Fruit fly (Drosophila melanogaster) whole organism, wandering third instar larva: ENCODE data around the gene CG33281.

Source experiments
- Abd-B ChIP-seq: fragments of >200 bp; optimal IDR thresholded peaks from 2 replicates; lab custom pipeline; 2017; ENCODE audit warnings: missing biosample characterization, missing genetic modification characterization
- CG32264 ChIP-seq: fragments of 200-800 bp; sonication (Bioruptor generic); optimal IDR thresholded peaks from 2 replicates; lab custom pipeline; 2016; ENCODE audit warnings: missing biosample characterization, missing genetic modification characterization
- CG9705 ChIP-seq: fragments of 200-800 bp; sonication (Bioruptor generic); optimal IDR thresholded peaks from 2 replicates; lab custom pipeline; 2018; ENCODE audit warnings: missing biosample characterization, mild to moderate bottlenecking, missing genetic modification characterization
- CrebA ChIP-seq: fragments of 200-800 bp; sonication (Bioruptor generic); optimal IDR thresholded peaks from 2 replicates; lab custom pipeline; 2016; ENCODE audit warnings: missing biosample characterization, mild to moderate bottlenecking, missing genetic modification characterization, borderline replicate concordance
- Dfd ChIP-seq: fragments of >200 bp; optimal IDR thresholded peaks from 2 replicates; lab custom pipeline; 2017; ENCODE audit warnings: missing biosample characterization, missing genetic modification characterization
- Dif ChIP-seq: fragments of 200-275, 200-300 bp; sonication (Bioruptor generic); optimal IDR thresholded peaks from 2 replicates; lab custom pipeline; 2018; ENCODE audit warnings: missing biosample characterization, missing genetic modification characterization; ENCODE audit not compliant: partially characterized antibody
- GATAd ChIP-seq: sonication (Bioruptor generic); optimal IDR thresholded peaks from 2 replicates; lab custom pipeline; 2016; ENCODE audit warnings: missing biosample characterization, missing genetic modification characterization
- HLH106 ChIP-seq: fragments of 200-800 bp; optimal IDR thresholded peaks from 3 replicates; lab custom pipeline; 2019; ENCODE audit warnings: missing biosample characterization, mild to moderate bottlenecking, missing genetic modification characterization, moderate library complexity
- Hnf4 ChIP-seq: fragments of 200-800 bp; sonication (Bioruptor generic); optimal IDR thresholded peaks from 2 replicates; lab custom pipeline; 2016; ENCODE audit warnings: missing biosample characterization, mild to moderate bottlenecking, missing genetic modification characterization
- Hr78 ChIP-seq: fragments of >200 bp; optimal IDR thresholded peaks from 2 replicates; lab custom pipeline; 2017; ENCODE audit warnings: missing biosample characterization, missing genetic modification characterization
- Hr83 ChIP-seq: fragments of 200-300 bp; sonication (Bioruptor generic); optimal IDR thresholded peaks from 2 replicates; lab custom pipeline; 2016; ENCODE audit warnings: missing biosample characterization, mild to moderate bottlenecking, missing genetic modification characterization, moderate library complexity; ENCODE audit not compliant: poor library complexity, severe bottlenecking
- Jra ChIP-seq: sonication (Bioruptor generic); optimal IDR thresholded peaks from 2 replicates; lab custom pipeline; 2016; ENCODE audit warnings: missing biosample characterization, missing genetic modification characterization
- Mio ChIP-seq: sonication (Bioruptor generic); optimal IDR thresholded peaks from 2 replicates; lab custom pipeline; 2016; ENCODE audit warnings: missing biosample characterization, missing genetic modification characterization
- Myc ChIP-seq: fragments of >200 bp; optimal IDR thresholded peaks from 2 replicates; lab custom pipeline; 2017
- N ChIP-seq: fragments of >200 bp; optimal IDR thresholded peaks from 2 replicates; lab custom pipeline; 2018; ENCODE audit warnings: missing biosample characterization, missing external identifiers, missing genetic modification characterization
- OdsH ChIP-seq: fragments of 200-800 bp; sonication (Bioruptor generic); optimal IDR thresholded peaks from 2 replicates; lab custom pipeline; 2016; ENCODE audit warnings: missing biosample characterization, mild to moderate bottlenecking, missing genetic modification characterization
- Rel ChIP-seq, 2 experiments: fragments of 200-800 bp; sonication (Bioruptor generic) in 1 of 2; optimal IDR thresholded peaks; 2 replicates in 1 of 2; 3 replicates in 1 of 2; lab custom pipeline; 2016 to 2019; ENCODE audit warnings: mild to moderate bottlenecking in 2 of 2, missing biosample characterization in 2 of 2, missing genetic modification characterization in 2 of 2, moderate library complexity in 1 of 2
- Sp1 ChIP-seq: fragments of 200-800 bp; sonication (Bioruptor generic); optimal IDR thresholded peaks from 3 replicates; lab custom pipeline; 2019; ENCODE audit warnings: missing biosample characterization, mild to moderate bottlenecking, missing genetic modification characterization, moderate library complexity
- Vsx2 ChIP-seq: fragments of 200-300, 225-300 bp; sonication (Bioruptor generic); optimal IDR thresholded peaks from 2 replicates; lab custom pipeline; 2018; ENCODE audit warnings: missing biosample characterization, missing genetic modification characterization; ENCODE audit not compliant: partially characterized antibody
- br ChIP-seq: fragments of 200-800 bp; sonication (Bioruptor generic); optimal IDR thresholded peaks from 2 replicates; lab custom pipeline; 2016; ENCODE audit warnings: missing biosample characterization, missing genetic modification characterization
- brk ChIP-seq: fragments of 200-800 bp; sonication (Bioruptor generic); optimal IDR thresholded peaks from 2 replicates; lab custom pipeline; 2016; ENCODE audit warnings: missing biosample characterization, mild to moderate bottlenecking, missing genetic modification characterization
- dl ChIP-seq, 2 experiments: fragments of 175-275, 200-275 bp in 1 of 2; fragments of 200-275 bp in 1 of 2; sonication (Bioruptor generic); optimal IDR thresholded peaks; lab custom pipeline; 2018; ENCODE audit warnings: mild to moderate bottlenecking in 2 of 2, missing biosample characterization in 2 of 2, missing genetic modification characterization in 2 of 2, moderate library complexity in 2 of 2; ENCODE audit not compliant: partially characterized antibody in 2 of 2, insufficient read depth in 1 of 2
- dmrt93B ChIP-seq: fragments of 200-800 bp; sonication (Bioruptor generic); optimal IDR thresholded peaks from 2 replicates; lab custom pipeline; 2018; ENCODE audit warnings: missing biosample characterization, mild to moderate bottlenecking, missing genetic modification characterization
- dsf ChIP-seq: sonication (Bioruptor generic); optimal IDR thresholded peaks from 2 replicates; lab custom pipeline; 2016; ENCODE audit warnings: missing biosample characterization, missing genetic modification characterization, borderline replicate concordance
- ey ChIP-seq: fragments of 200-800 bp; sonication (Bioruptor generic); optimal IDR thresholded peaks from 2 replicates; lab custom pipeline; 2016; ENCODE audit warnings: missing biosample characterization, missing genetic modification characterization
- foxo ChIP-seq, 2 experiments: fragments of 200-800 bp; sonication (Bioruptor generic); optimal IDR thresholded peaks; 2 replicates in 1 of 2; 3 replicates in 1 of 2; lab custom pipeline; 2016 to 2017; ENCODE audit warnings: missing biosample characterization in 2 of 2, missing genetic modification characterization in 2 of 2
- fru ChIP-seq: fragments of 200-800 bp; sonication (Bioruptor generic); optimal IDR thresholded peaks from 3 replicates; lab custom pipeline; 2016; ENCODE audit warnings: missing biosample characterization, mild to moderate bottlenecking, missing genetic modification characterization
- h ChIP-seq: fragments of 200-800 bp; sonication (Bioruptor generic); optimal IDR thresholded peaks from 3 replicates; lab custom pipeline; 2016; ENCODE audit warnings: missing biosample characterization, mild to moderate bottlenecking, missing genetic modification characterization
- jim ChIP-seq: fragments of 175-275, 200-325 bp; sonication (Bioruptor generic); optimal IDR thresholded peaks from 2 replicates; lab custom pipeline; 2016; ENCODE audit warnings: missing biosample characterization, mild to moderate bottlenecking, missing genetic modification characterization
- lola ChIP-seq: fragments of >200 bp; optimal IDR thresholded peaks from 2 replicates; lab custom pipeline; 2017; ENCODE audit warnings: missing biosample characterization, missing genetic modification characterization
- pan ChIP-seq: fragments of >200 bp; optimal IDR thresholded peaks from 2 replicates; lab custom pipeline; 2017
- psq ChIP-seq: fragments of 200-800 bp; sonication (Bioruptor generic); optimal IDR thresholded peaks from 3 replicates; lab custom pipeline; 2017; ENCODE audit warnings: missing biosample characterization, mild to moderate bottlenecking, missing genetic modification characterization, moderate library complexity
- rgr ChIP-seq: fragments of 200-800 bp; sonication (Bioruptor generic); optimal IDR thresholded peaks from 3 replicates; lab custom pipeline; 2016; ENCODE audit warnings: missing biosample characterization, mild to moderate bottlenecking, missing genetic modification characterization
- sage ChIP-seq: fragments of 200-800 bp; sonication (Bioruptor generic); optimal IDR thresholded peaks from 2 replicates; lab custom pipeline; 2016; ENCODE audit warnings: missing biosample characterization, mild to moderate bottlenecking, missing genetic modification characterization
- sv ChIP-seq: fragments of 200-800 bp; sonication (Bioruptor generic); optimal IDR thresholded peaks from 3 replicates; lab custom pipeline; 2016; ENCODE audit warnings: missing biosample characterization, missing genetic modification characterization
- tai ChIP-seq: sonication (Bioruptor generic); optimal IDR thresholded peaks from 2 replicates; lab custom pipeline; 2016; ENCODE audit warnings: missing biosample characterization, missing genetic modification characterization
- usp ChIP-seq: fragments of >200 bp; optimal IDR thresholded peaks from 2 replicates; lab custom pipeline; 2017; ENCODE audit warnings: missing biosample characterization, missing genetic modification characterization
- woc ChIP-seq: sonication (Bioruptor generic); optimal IDR thresholded peaks from 2 replicates; lab custom pipeline; 2016; ENCODE audit warnings: missing biosample characterization, mild to moderate bottlenecking, missing genetic modification characterization

Gene CG33281

dm6 chr2L:3345763-3346482, 21.9 kb downstream of the CG33281 start:
- TF ChIP-seq foxo (GFP tag; optimal IDR thresholded peaks at IDR 0.05; lab: Kevin White, UChicago) (peak; percentile 51 to 91), jim (GFP tag; lab: Kevin White, UChicago) (no peak), h (peak; percentile 95), Rel (GFP tag; optimal IDR thresholded peaks at IDR 0.05; lab: Kevin White, UChicago) (peak; percentile 75), Rel (tag; optimal IDR thresholded peaks at IDR 0.05; lab: Kevin White, UChicago) (peak; percentile 41), CG32264 (GFP tag; lab: Kevin White, UChicago) (peak; percentile 85), sage (GFP tag; lab: Kevin White, UChicago) (peak; percentile 89), N (GFP tag; lab: Kevin White, UChicago) (no peak), tai (peak; percentile 79), br (GFP tag; lab: Kevin White, UChicago) (peak; percentile 88), Dif (GFP tag; lab: Kevin White, UChicago) (no peak), Abd-B (GFP tag; lab: Kevin White, UChicago) (no peak), usp (GFP tag; lab: Kevin White, UChicago) (no peak), dmrt93B (GFP tag; lab: Kevin White, UChicago) (peak; percentile 68), Hr83 (GFP tag; lab: Kevin White, UChicago) (no peak), lola (GFP tag; lab: Kevin White, UChicago) (no peak), CrebA (GFP tag; lab: Kevin White, UChicago) (peak; percentile 78), pan (lab: Kevin White, UChicago) (no peak), Myc (lab: Kevin White, UChicago) (no peak), fru (GFP tag; lab: Kevin White, UChicago) (peak; percentile 93), Hnf4 (GFP tag; lab: Kevin White, UChicago) (peak; percentile 89), Jra (GFP tag; lab: Kevin White, UChicago) (peak; percentile 89), ey (GFP tag; lab: Kevin White, UChicago) (peak; percentile 95), woc (peak; percentile 96), dl (GFP tag; optimal IDR thresholded peaks at IDR 0.05; lab: Kevin White, UChicago; ENCODE audit: insufficient read depth in 1 of 2, partially characterized antibody in 2 of 2) (no peak), Mio (GFP tag; lab: Kevin White, UChicago) (peak; percentile 34), sv (GFP tag; lab: Kevin White, UChicago) (no peak), psq (peak; percentile 98), dsf (GFP tag; lab: Kevin White, UChicago) (peak; percentile 21), Dfd (GFP tag; lab: Kevin White, UChicago) (no peak), Vsx2 (no peak), brk (GFP tag; lab: Kevin White, UChicago) (peak; percentile 85), CG9705 (GFP tag; lab: Kevin White, UChicago) (no peak), OdsH (GFP tag; lab: Kevin White, UChicago) (peak; percentile 88), rgr (peak; percentile 91), GATAd (GFP tag; lab: Kevin White, UChicago) (no peak), HLH106 (tag; lab: Kevin White, UChicago) (peak; percentile 81), Hr78 (GFP tag; lab: Kevin White, UChicago) (no peak), Sp1 (GFP tag; lab: Kevin White, UChicago) (peak; percentile 75)

dm6 chr2L:3346483-3346839, 22.4 kb downstream of the CG33281 start:
- TF ChIP-seq rgr = no peak
- no peak for TF ChIP-seq CG9705 (GFP tag; lab: Kevin White, UChicago)
- TF ChIP-seq Jra (GFP tag; lab: Kevin White, UChicago) = no peak
- no peak for TF ChIP-seq Dif (GFP tag; lab: Kevin White, UChicago)
- no peak for TF ChIP-seq pan (lab: Kevin White, UChicago)
- TF ChIP-seq fru (GFP tag; lab: Kevin White, UChicago) = no peak
- TF ChIP-seq Mio (GFP tag; lab: Kevin White, UChicago) = no peak
- no peak for TF ChIP-seq tai
- TF ChIP-seq dl (GFP tag; optimal IDR thresholded peaks at IDR 0.05; lab: Kevin White, UChicago; ENCODE audit: insufficient read depth in 1 of 2, partially characterized antibody in 2 of 2) = no peak
- no peak for TF ChIP-seq brk (GFP tag; lab: Kevin White, UChicago)
- TF ChIP-seq GATAd (GFP tag; lab: Kevin White, UChicago) = no peak
- no peak for TF ChIP-seq Abd-B (GFP tag; lab: Kevin White, UChicago)
- no peak for TF ChIP-seq Hnf4 (GFP tag; lab: Kevin White, UChicago)
- TF ChIP-seq h = no peak
- no peak for TF ChIP-seq N (GFP tag; lab: Kevin White, UChicago)
- TF ChIP-seq Vsx2 = no peak
